Worm (Caenorhabditis elegans) whole organism, L4 larva: ENCODE data around the gene nas-16.

Experiments
- F10B5.3 ChIP-seq: sonication (generic microtip); optimal IDR thresholded peaks from 2 replicates; lab custom pipeline; 2016; ENCODE audit warnings: mild to moderate bottlenecking, missing genetic modification characterization, missing compliant biosample characterization
- F26F4.8 ChIP-seq: fragments of 200-800 bp; sonication (Bioruptor generic); conservative IDR thresholded peaks from 2 replicates; pipeline ENCODE4 v1.3.6; 2022; ENCODE audit warnings: missing genetic modification characterization, missing compliant biosample characterization
- F49E8.2 ChIP-seq: sonication (generic microtip); optimal IDR thresholded peaks from 2 replicates; lab custom pipeline; 2016; ENCODE audit warnings: missing compliant biosample characterization, mild to moderate bottlenecking, missing genetic modification characterization, borderline replicate concordance
- T20F7.1 ChIP-seq: fragments of 200-800 bp; sonication (Bioruptor generic); optimal IDR thresholded peaks from 2 replicates; lab custom pipeline; 2018; ENCODE audit warnings: mild to moderate bottlenecking, missing genetic modification characterization, missing compliant biosample characterization
- T26A8.4 ChIP-seq: fragments of 200-800 bp; sonication (Bioruptor generic); IDR thresholded peaks from 2 replicates; pipeline ENCODE4 v1.3.6; 2022; ENCODE audit warnings: missing genetic modification characterization, missing compliant biosample characterization
- Y75B8A.6 ChIP-seq: fragments of 200-800 bp; sonication (Bioruptor generic); IDR thresholded peaks from 2 replicates; pipeline ENCODE4 v1.3.6; 2022; ENCODE audit warnings: missing genetic modification reagents, missing genetic modification characterization, missing compliant biosample characterization
- ZK546.5 ChIP-seq, 2 experiments: sonication (generic microtip); optimal IDR thresholded peaks; 2 replicates each; lab custom pipeline; 2017; ENCODE audit warnings: missing biosample characterization in 2 of 2, missing genetic modification characterization in 2 of 2
- attf-4 ChIP-seq: sonication (generic microtip); optimal IDR thresholded peaks from 3 replicates; lab custom pipeline; 2017; ENCODE audit warnings: missing biosample characterization, missing genetic modification characterization
- daf-19 ChIP-seq: fragments of 200-800 bp; sonication (Bioruptor generic); conservative IDR thresholded peaks from 2 replicates; pipeline ENCODE4 v1.3.6; 2022; ENCODE audit warnings: missing genetic modification characterization, missing compliant biosample characterization
- dmd-8 ChIP-seq: fragments of 200-800 bp; sonication (Bioruptor generic); IDR thresholded peaks from 2 replicates; pipeline ENCODE4 v1.3.6; 2022; ENCODE audit warnings: missing genetic modification characterization, missing compliant biosample characterization
- duxl-1 ChIP-seq: sonication (generic microtip); optimal IDR thresholded peaks from 2 replicates; lab custom pipeline; 2016; ENCODE audit warnings: mild to moderate bottlenecking, missing genetic modification characterization, moderate library complexity, missing compliant biosample characterization; ENCODE audit not compliant: poor library complexity
- hif-1 ChIP-seq, 2 experiments: sonication (generic microtip); optimal IDR thresholded peaks; 2 replicates each; lab custom pipeline; 2016 to 2017; ENCODE audit warnings: missing compliant biosample characterization in 2 of 2, missing genetic modification characterization in 2 of 2, missing genetic modification reagents in 2 of 2, missing genotype in 2 of 2, mild to moderate bottlenecking in 1 of 2
- hlh-30 ChIP-seq: sonication (generic microtip); optimal IDR thresholded peaks from 2 replicates; lab custom pipeline; 2017; ENCODE audit warnings: antibody characterized with exemption, mild to moderate bottlenecking, missing genetic modification characterization, missing compliant biosample characterization; ENCODE audit not compliant: insufficient read depth
- lin-15B ChIP-seq: fragments of 150-350 bp; sonication (generic microtip); optimal IDR thresholded peaks from 3 replicates; lab custom pipeline; 2014; ENCODE audit warnings: missing biosample characterization, missing genetic modification characterization
- lin-29 ChIP-seq: fragments of 200-800 bp; sonication (Bioruptor generic); IDR thresholded peaks from 2 replicates; pipeline ENCODE4 v1.3.6; 2022; ENCODE audit warnings: missing genetic modification reagents, missing genetic modification characterization, missing compliant biosample characterization
- lin-39 ChIP-seq: fragments of 150-350 bp; optimal IDR thresholded peaks from 2 replicates; lab custom pipeline; 2014; ENCODE audit warnings: missing biosample characterization, missing genetic modification reagents, missing genetic modification characterization
- madf-9 ChIP-seq: fragments of 200-800 bp; sonication (Bioruptor generic); conservative IDR thresholded peaks from 2 replicates; pipeline ENCODE4 v1.3.6; 2022; ENCODE audit warnings: missing genetic modification reagents, missing genetic modification characterization, missing compliant biosample characterization
- mdl-1 ChIP-seq, 2 experiments: fragments of 150-350 bp in 1 of 2; sonication (generic microtip) in 1 of 2; optimal IDR thresholded peaks; 2 replicates each; lab custom pipeline; 2014 to 2017; ENCODE audit warnings: missing biosample characterization in 2 of 2, missing genetic modification characterization in 2 of 2
- mdt-29 ChIP-seq: fragments of 200-800 bp; sonication (Bioruptor generic); IDR thresholded peaks from 2 replicates; pipeline ENCODE4 v1.3.6; 2022; ENCODE audit warnings: missing genetic modification reagents, missing genetic modification characterization, missing compliant biosample characterization
- nhr-25 ChIP-seq: sonication (generic microtip); optimal IDR thresholded peaks from 2 replicates; lab custom pipeline; 2017; ENCODE audit warnings: missing genetic modification characterization, mild to moderate bottlenecking, missing compliant biosample characterization, antibody characterized with exemption, moderate library complexity, borderline replicate concordance; ENCODE audit not compliant: insufficient read depth
- nhr-28 ChIP-seq: fragments of 150-350 bp; optimal IDR thresholded peaks from 2 replicates; lab custom pipeline; 2014; ENCODE audit warnings: missing biosample characterization, missing genetic modification characterization
- nhr-77 ChIP-seq: fragments of 150-350 bp; optimal IDR thresholded peaks from 2 replicates; lab custom pipeline; 2014; ENCODE audit warnings: missing biosample characterization, missing genetic modification characterization
- pha-4 ChIP-seq, 2 experiments: fragments of 150-350 bp in 1 of 2; fragments of 200-800 bp in 1 of 2; sonication (Bioruptor generic) in 1 of 2; IDR thresholded peaks in 1 of 2; optimal IDR thresholded peaks in 1 of 2; 2 replicates each; pipeline versions ENCODE4 v1.3.6 to Lab custom; 2014 to 2022; ENCODE audit warnings: missing genetic modification characterization in 2 of 2, missing genetic modification reagents in 2 of 2, missing biosample characterization in 1 of 2, missing compliant biosample characterization in 1 of 2
- php-3 ChIP-seq: fragments of 200-800 bp; sonication (Bioruptor generic); IDR thresholded peaks from 2 replicates; pipeline ENCODE4 v1.3.6; 2022; ENCODE audit warnings: missing genetic modification reagents, missing genetic modification characterization, missing compliant biosample characterization
- saeg-2 ChIP-seq: fragments of 200-800 bp; sonication (Bioruptor generic); IDR thresholded peaks from 2 replicates; pipeline ENCODE4 v1.3.6; 2022; ENCODE audit warnings: missing genetic modification reagents, missing genetic modification characterization, missing compliant biosample characterization
- set-16 ChIP-seq: fragments of 200-800 bp; sonication (Bioruptor generic); IDR thresholded peaks from 2 replicates; pipeline ENCODE4 v1.3.6; 2022; ENCODE audit warnings: missing genetic modification reagents, missing genetic modification characterization, missing compliant biosample characterization
- spr-3 ChIP-seq: fragments of 200-800 bp; sonication (Bioruptor generic); optimal IDR thresholded peaks from 2 replicates; lab custom pipeline; 2018; ENCODE audit warnings: mild to moderate bottlenecking, missing genetic modification characterization, missing compliant biosample characterization
- unc-130 ChIP-seq: sonication (generic microtip); optimal IDR thresholded peaks from 2 replicates; lab custom pipeline; 2016; ENCODE audit warnings: missing genetic modification reagents, missing genetic modification characterization, missing compliant biosample characterization
- unc-62 ChIP-seq, 3 experiments: fragments of 150-350 bp in 1 of 3; sonication (generic microtip); optimal IDR thresholded peaks in 2 of 3; peaks in 1 of 3; 1 replicate in 1 of 3; 2 replicates in 2 of 3; lab custom pipeline; 2014 to 2017; ENCODE audit warnings: missing biosample characterization in 3 of 3, missing genetic modification characterization in 3 of 3, missing genetic modification reagents in 3 of 3, missing genotype in 1 of 3
- vab-7 ChIP-seq: fragments of 200-800 bp; sonication (Bioruptor generic); IDR thresholded peaks from 2 replicates; pipeline ENCODE4 v1.3.6; 2022; ENCODE audit warnings: missing genetic modification reagents, missing genetic modification characterization, missing compliant biosample characterization
- zfp-3 ChIP-seq: fragments of 200-800 bp; sonication (Bioruptor generic); conservative IDR thresholded peaks from 2 replicates; pipeline ENCODE4 v1.3.6; 2022; ENCODE audit warnings: missing genetic modification reagents, missing genetic modification characterization, missing compliant biosample characterization
- zip-11 ChIP-seq: fragments of 200-800 bp; sonication (Bioruptor generic); IDR thresholded peaks from 2 replicates; pipeline ENCODE4 v1.3.6; 2022; ENCODE audit warnings: missing genetic modification characterization, missing compliant biosample characterization
- zip-2 ChIP-seq: fragments of 150-350 bp; optimal IDR thresholded peaks from 2 replicates; lab custom pipeline; 2014; ENCODE audit warnings: missing biosample characterization, missing genetic modification characterization
- ztf-11 ChIP-seq: fragments of 150-350 bp; optimal IDR thresholded peaks from 2 replicates; lab custom pipeline; 2014; ENCODE audit warnings: missing biosample characterization, missing genetic modification characterization

Gene nas-16

DNA sequence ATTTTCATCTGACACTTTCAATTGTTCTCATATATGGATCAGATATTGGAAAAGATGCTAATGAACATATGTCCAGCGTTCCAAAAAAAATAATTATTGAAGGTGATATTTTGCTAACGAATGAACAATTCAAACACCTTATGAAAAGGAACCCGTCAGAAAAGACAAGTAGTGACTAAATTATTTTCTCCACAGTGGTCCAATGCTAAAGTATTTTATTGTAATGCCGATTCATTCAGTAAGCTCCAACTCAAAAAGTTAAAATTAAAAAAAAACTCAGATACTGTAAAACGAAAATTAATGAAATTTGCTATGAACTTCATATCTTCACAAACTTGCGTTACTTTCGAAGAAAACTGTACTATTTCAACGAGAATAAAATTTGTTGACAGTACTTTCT lies at the start of gene nas-16:
Gene nas-16, plus strand, starts transcription at position 301 of the 400 bp plus-strand sequence.
- no peak for TF ChIP-seq lin-29 (GFP tag; lab: Robert Waterston, UW)
- TF ChIP-seq nhr-77 (tag; lab: Kevin White, UChicago) = no peak
- TF ChIP-seq pha-4 (GFP tag; IDR thresholded peaks at IDR 0.05; lab: Robert Waterston, UW) = no peak
- TF ChIP-seq pha-4 (tag; optimal IDR thresholded peaks at IDR 0.05; lab: Kevin White, UChicago) = no peak
- TF ChIP-seq spr-3 = no peak
- no peak for TF ChIP-seq daf-19
- TF ChIP-seq dmd-8 (GFP tag; lab: Robert Waterston, UW) = no peak
- TF ChIP-seq saeg-2 (GFP tag; lab: Robert Waterston, UW) = no peak
- no peak for TF ChIP-seq hlh-30
- TF ChIP-seq F10B5.3 (tag; lab: Kevin White, UChicago) = no peak
- TF ChIP-seq madf-9 (GFP tag; lab: Robert Waterston, UW) = no peak
- TF ChIP-seq nhr-28 (tag; lab: Kevin White, UChicago) = no peak
- TF ChIP-seq F26F4.8 (GFP tag; lab: Robert Waterston, UW) = no peak
- TF ChIP-seq php-3 = no peak
- TF ChIP-seq nhr-25 (tag; lab: Kevin White, UChicago) = no peak

ce11 chrV:11344112-11344511 lies 48.0 kb upstream of the nas-16 start:
- TF ChIP-seq zip-11 (GFP tag; lab: Robert Waterston, UW) = no peak
- TF ChIP-seq T26A8.4 (GFP tag; lab: Robert Waterston, UW) = peak; percentile 54; the same call in 1 of the 2 replicates
- peak in 1 of 2 experiments; percentile 65 for TF ChIP-seq unc-62 (GFP tag; optimal IDR thresholded peaks at IDR 0.05 in 1 of 2; lab: Kevin White, UChicago)
- no peak for TF ChIP-seq unc-62 (tag; optimal IDR thresholded peaks at IDR 0.05; lab: Kevin White, UChicago)
- TF ChIP-seq zip-2 (tag; lab: Kevin White, UChicago) = peak; percentile 4

DNA sequence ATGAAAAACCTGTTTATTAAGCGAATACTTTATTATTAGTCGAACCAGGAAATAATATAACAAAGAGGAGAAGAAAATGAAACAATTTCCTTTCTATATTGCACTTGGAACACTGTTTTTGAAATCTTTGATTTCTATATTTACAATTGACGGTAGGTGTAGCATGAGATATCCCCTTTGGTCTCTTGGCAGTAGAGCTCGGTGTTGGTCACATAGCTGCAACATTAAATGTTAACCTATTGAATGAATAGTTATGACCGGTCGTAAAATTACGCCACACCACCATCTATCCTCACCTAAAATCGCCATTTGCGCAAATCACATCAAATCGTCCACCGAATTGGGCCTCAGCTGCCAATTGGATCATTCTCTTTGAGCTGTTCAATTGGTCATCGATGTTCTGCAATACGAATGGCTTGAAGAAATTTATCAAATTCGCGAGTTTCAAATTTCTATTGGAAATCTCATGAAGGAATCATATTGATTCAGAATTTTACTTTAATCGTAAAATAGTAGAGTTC lies 47.2 kb upstream of the nas-16 start:
- TF ChIP-seq Y75B8A.6 (GFP tag; lab: Robert Waterston, UW) (no peak), unc-62 (GFP tag; optimal IDR thresholded peaks at IDR 0.05 in 1 of 2; lab: Kevin White, UChicago) (peak in 1 of 2 experiments; percentile 74), unc-62 (tag; optimal IDR thresholded peaks at IDR 0.05; lab: Kevin White, UChicago) (no peak), lin-39 (tag; lab: Kevin White, UChicago) (no peak), T20F7.1 (GFP tag; lab: Kevin White, UChicago) (no peak), hif-1 (tag; optimal IDR thresholded peaks at IDR 0.05; lab: Kevin White, UChicago) (no peak)

- TF ChIP-seq ZK546.5 (tag; optimal IDR thresholded peaks at IDR 0.05; lab: Kevin White, UChicago) = no peak
- TF ChIP-seq saeg-2 (GFP tag; lab: Robert Waterston, UW) = no peak
- no peak for TF ChIP-seq lin-15B (tag; lab: Kevin White, UChicago)
- no peak for TF ChIP-seq zip-11 (GFP tag; lab: Robert Waterston, UW)
- TF ChIP-seq mdl-1 (tag; optimal IDR thresholded peaks at IDR 0.05; lab: Kevin White, UChicago) = no peak
- TF ChIP-seq zfp-3 (GFP tag; lab: Robert Waterston, UW) = no peak
- TF ChIP-seq F10B5.3 (tag; lab: Kevin White, UChicago) = no peak
- no peak for TF ChIP-seq unc-130 (GFP tag; lab: Kevin White, UChicago)
- TF ChIP-seq attf-4 (tag; lab: Kevin White, UChicago) = no peak
- TF ChIP-seq vab-7 (GFP tag; lab: Robert Waterston, UW) = no peak
- TF ChIP-seq set-16 (GFP tag; lab: Robert Waterston, UW) = no peak; the same call in 1 of the 2 replicates
- no peak for TF ChIP-seq duxl-1 (tag; lab: Kevin White, UChicago)
- no peak for TF ChIP-seq F49E8.2 (tag; lab: Kevin White, UChicago)
- TF ChIP-seq mdt-29 (GFP tag; lab: Robert Waterston, UW) = no peak
- TF ChIP-seq ztf-11 (tag; lab: Kevin White, UChicago) = no peak
Measured at ce11 chrV:11346912-11347311, 45.2 kb upstream of the nas-16 start, which contains the start of gene grl-7. grl-7 (minus strand) TSS chrV:11347012.
